Worm (Caenorhabditis elegans) whole organism, L4/young adult: ENCODE data around the gene F56C3.9.
A peak's percentile ranks its signal among the peaks of the same experiment; 100 is the strongest.

ENCODE experiments used
- W03F9.2 ChIP-seq: fragments of 150-350 bp; optimal IDR thresholded peaks from 2 replicates; lab custom pipeline; 2014; ENCODE audit warnings: missing biosample characterization, missing genetic modification characterization
- dao-5 ChIP-seq: sonication (generic microtip); optimal IDR thresholded peaks from 2 replicates; lab custom pipeline; 2016; ENCODE audit warnings: missing genotype, missing genetic modification characterization, moderate library complexity, missing compliant biosample characterization
- him-1 ChIP-seq: sonication (generic microtip); optimal IDR thresholded peaks from 2 replicates; lab custom pipeline; 2016; ENCODE audit warnings: missing genotype, missing genetic modification reagents, missing genetic modification characterization, missing compliant biosample characterization

The F56C3.9 gene

DNA sequence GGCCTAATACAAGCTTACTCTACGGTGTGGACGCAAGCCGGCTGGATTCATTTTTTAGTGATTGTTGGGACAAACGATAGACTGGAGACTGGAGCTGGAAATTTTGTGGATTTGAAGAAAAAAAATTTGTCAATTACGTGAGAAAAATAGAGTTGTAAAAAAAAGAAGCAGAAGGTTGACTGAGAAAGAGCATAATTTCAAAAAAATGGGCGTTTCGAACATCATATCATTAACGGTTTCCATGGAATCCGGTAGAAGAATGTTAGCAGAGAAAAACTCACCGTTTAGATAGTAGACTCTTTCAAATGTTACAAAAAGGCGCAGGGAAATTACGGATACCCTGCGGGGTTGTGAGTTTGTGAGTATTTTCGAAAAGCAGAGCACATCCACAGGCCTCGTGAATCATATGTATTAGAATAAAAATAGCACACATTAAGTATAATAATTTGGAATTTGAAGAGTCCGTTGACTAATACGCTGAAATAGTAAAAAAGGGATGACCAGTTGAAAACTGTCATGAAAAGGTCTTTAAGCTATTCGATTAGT is 23.0 kb downstream of the F56C3.9 start, which contains the start of gene F56C3.7:
Gene F56C3.7, minus strand, starts transcription at position 51 of the 546 bp plus-strand sequence.
- TF ChIP-seq dao-5 (tag; lab: Kevin White, UChicago): no peak
- no peak for TF ChIP-seq W03F9.2 (tag; lab: Kevin White, UChicago)
- TF ChIP-seq him-1 (tag; lab: Kevin White, UChicago): no peak

- TF ChIP-seq him-1 (tag; lab: Kevin White, UChicago) (no peak), dao-5 (tag; lab: Kevin White, UChicago) (no peak), W03F9.2 (tag; lab: Kevin White, UChicago) (no peak)
Measured at ce11 chrX:1367416-1367815, 26.4 kb downstream of the F56C3.9 start, which contains the start of gene dgn-2. TSS of gene dgn-2 (minus strand) at chrX:1367516.

ce11 chrX:1360631-1361030 is 33.2 kb downstream of the F56C3.9 start, which contains the start of gene F56C3.4:
TSS of gene F56C3.4 (minus strand) at chrX:1360731.
- TF ChIP-seq W03F9.2 (tag; lab: Kevin White, UChicago): no peak
- no peak for TF ChIP-seq dao-5 (tag; lab: Kevin White, UChicago)
- TF ChIP-seq him-1 (tag; lab: Kevin White, UChicago): no peak

- TF ChIP-seq him-1 (tag; lab: Kevin White, UChicago) (no peak), dao-5 (tag; lab: Kevin White, UChicago) (no peak), W03F9.2 (tag; lab: Kevin White, UChicago) (no peak)
Measured at ce11 chrX:1358295-1358694, 35.5 kb downstream of the F56C3.9 start, which contains the start of gene F56C3.3. TSS of gene F56C3.3 (minus strand) at chrX:1358395.

DNA sequence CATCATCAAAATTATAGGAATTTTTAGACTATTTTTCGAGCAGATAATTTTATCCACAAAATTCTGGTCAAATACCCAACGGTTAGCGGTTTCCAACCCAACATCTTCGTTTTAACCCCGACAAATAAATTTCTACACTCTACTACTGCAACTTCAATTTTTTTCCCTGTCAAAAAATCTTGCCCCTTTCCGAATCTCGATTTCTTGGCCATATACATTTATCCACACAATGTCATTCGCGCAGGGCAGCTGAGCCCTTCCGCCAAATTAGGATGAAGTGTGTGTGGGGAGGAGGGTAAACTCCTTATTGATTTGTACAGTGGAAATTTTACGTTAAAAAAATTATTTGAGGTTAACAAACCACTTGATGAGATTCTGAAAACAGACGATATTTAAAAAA is 49.0 kb downstream of the F56C3.9 start:
- peak; percentile 98 for TF ChIP-seq him-1 (tag; lab: Kevin White, UChicago)
- TF ChIP-seq W03F9.2 (tag; lab: Kevin White, UChicago): peak; percentile 96
- peak; percentile 86 for TF ChIP-seq dao-5 (tag; lab: Kevin White, UChicago)

DNA sequence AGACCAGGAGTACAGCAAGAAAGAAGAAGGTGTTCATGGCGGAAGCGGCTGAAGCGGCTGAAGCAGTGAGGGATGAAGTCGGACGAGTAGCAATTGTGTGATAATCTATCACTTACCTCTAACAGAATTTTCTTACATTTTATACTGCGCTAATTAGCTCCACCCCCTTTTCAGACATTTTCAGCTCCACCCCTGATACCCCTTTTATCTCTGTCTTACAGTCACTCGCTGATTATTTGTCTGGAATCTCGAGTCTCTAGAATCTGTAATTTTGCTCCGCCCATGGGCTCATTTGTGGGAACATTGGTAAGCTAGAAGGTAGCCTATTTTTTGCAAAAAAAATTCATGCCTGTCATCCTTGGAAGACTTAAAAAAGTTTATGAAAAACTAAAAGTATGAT is 49.5 kb downstream of the F56C3.9 start, which contains the start of gene ins-39:
Gene ins-39, minus strand, starts transcription at position 101 of the 400 bp plus-strand sequence.
- TF ChIP-seq W03F9.2 (tag; lab: Kevin White, UChicago) (no peak), him-1 (tag; lab: Kevin White, UChicago) (no peak), dao-5 (tag; lab: Kevin White, UChicago) (no peak)
